Worm (Caenorhabditis elegans): ENCODE data around the gene C50B6.3.

ce11 chrV:13266630-13267029, 46.7 kb upstream of the C50B6.3 start:
- TF ChIP-seq unc-130 (GFP tag; optimal IDR thresholded peaks at IDR 0.05) (no peak), Y53F4B.3 (GFP tag; IDR thresholded peaks at IDR 0.05) (no peak), mel-28 (tag; optimal IDR thresholded peaks at IDR 0.05; ENCODE audit: borderline replicate concordance) (no peak), nhr-90 (tag; optimal IDR thresholded peaks at IDR 0.05) (no peak), ekl-4 (GFP tag; IDR thresholded peaks at IDR 0.05) (no peak), bed-2 (GFP tag; IDR thresholded peaks at IDR 0.05) (no peak), unc-62 (GFP tag; optimal IDR thresholded peaks at IDR 0.05) (no peak), dpl-1 (GFP tag; optimal IDR thresholded peaks at IDR 0.05) (no peak)
